Fruit fly (Drosophila melanogaster) whole organism, embryonic: ENCODE measurements around the gene Yip1d1.
A peak's percentile ranks its signal among the peaks of the same experiment; 100 is the strongest.

ENCODE experiments used
- Atf-2 ChIP-seq: fragments of 200-800 bp; sonication (Bioruptor generic); optimal IDR thresholded peaks from 2 replicates; lab custom pipeline; 2016; ENCODE audit warnings: missing biosample characterization, missing genetic modification characterization
- CG13424 ChIP-seq: fragments of 200-800 bp; sonication (Bioruptor generic); optimal IDR thresholded peaks from 2 replicates; lab custom pipeline; 2019; ENCODE audit warnings: missing biosample characterization, mild to moderate bottlenecking, missing genetic modification characterization, moderate library complexity
- CG14441 ChIP-seq: fragments of 200-800 bp; sonication (Bioruptor generic); IDR thresholded peaks from 2 replicates; pipeline ENCODE4 v1.3.6; 2022; ENCODE audit warnings: missing biosample characterization, missing genetic modification characterization
- CG15479 ChIP-seq: fragments of 200-800 bp; sonication (Bioruptor generic); optimal IDR thresholded peaks from 3 replicates; lab custom pipeline; 2019; ENCODE audit warnings: missing biosample characterization, mild to moderate bottlenecking, missing genetic modification characterization, moderate library complexity
- CG2678 ChIP-seq: fragments of 200-800 bp; sonication (Bioruptor generic); optimal IDR thresholded peaks from 3 replicates; lab custom pipeline; 2019; ENCODE audit warnings: missing biosample characterization, mild to moderate bottlenecking, missing genetic modification characterization, moderate library complexity
- CG3281 ChIP-seq: fragments of 200-800 bp; sonication (Bioruptor generic); optimal IDR thresholded peaks from 3 replicates; lab custom pipeline; 2017; ENCODE audit warnings: missing biosample characterization, mild to moderate bottlenecking, missing genetic modification characterization
- CG9727 ChIP-seq: fragments of 200-800 bp; sonication (Bioruptor generic); optimal IDR thresholded peaks from 3 replicates; lab custom pipeline; 2017; ENCODE audit warnings: missing biosample characterization, mild to moderate bottlenecking, missing genetic modification characterization
- Fer1 ChIP-seq: fragments of 200-800 bp; sonication (Bioruptor generic); optimal IDR thresholded peaks from 2 replicates; lab custom pipeline; 2017; ENCODE audit warnings: missing biosample characterization, mild to moderate bottlenecking, missing genetic modification characterization
- Fer3 ChIP-seq: fragments of 200-800 bp; sonication (Bioruptor generic); optimal IDR thresholded peaks from 2 replicates; lab custom pipeline; 2018; ENCODE audit warnings: missing biosample characterization, mild to moderate bottlenecking, missing genetic modification characterization, moderate library complexity
- Hr3 ChIP-seq: fragments of 200-800 bp; sonication (Bioruptor generic); optimal IDR thresholded peaks from 3 replicates; lab custom pipeline; 2016; ENCODE audit warnings: missing biosample characterization, missing genetic modification characterization
- Kr ChIP-seq: fragments of 200-800 bp; sonication (Bioruptor generic); optimal IDR thresholded peaks from 2 replicates; lab custom pipeline; 2017; ENCODE audit warnings: missing biosample characterization, mild to moderate bottlenecking, missing genetic modification characterization
- Oli ChIP-seq: fragments of 200-800 bp; sonication (Bioruptor generic); optimal IDR thresholded peaks from 2 replicates; lab custom pipeline; 2018; ENCODE audit warnings: missing biosample characterization, mild to moderate bottlenecking, missing genetic modification characterization, moderate library complexity
- caup ChIP-seq: fragments of 200-800 bp; sonication (Bioruptor generic); optimal IDR thresholded peaks from 3 replicates; lab custom pipeline; 2017; ENCODE audit warnings: missing biosample characterization, mild to moderate bottlenecking, missing genetic modification characterization, moderate library complexity; ENCODE audit not compliant: severe bottlenecking
- en ChIP-seq: fragments of 200-800 bp; sonication (Bioruptor generic); optimal IDR thresholded peaks from 2 replicates; lab custom pipeline; 2016; ENCODE audit warnings: missing biosample characterization, missing genetic modification characterization
- fd102C ChIP-seq: fragments of 200-800 bp; sonication (Bioruptor generic); optimal IDR thresholded peaks from 2 replicates; lab custom pipeline; 2018; ENCODE audit warnings: missing biosample characterization, mild to moderate bottlenecking, missing genetic modification characterization, moderate library complexity
- lilli ChIP-seq: fragments of 200-800 bp; sonication (Bioruptor generic); optimal IDR thresholded peaks from 3 replicates; lab custom pipeline; 2016; ENCODE audit warnings: missing biosample characterization, missing genetic modification characterization
- prd ChIP-seq, 3 experiments: fragments of >200 bp in 2 of 3; fragments of 200-800 bp in 1 of 3; sonication (Bioruptor generic) in 1 of 3; optimal IDR thresholded peaks in 2 of 3; IDR thresholded peaks in 1 of 3; 2 replicates in 2 of 3; 3 replicates in 1 of 3; pipeline versions ENCODE4 v1.3.6 to Lab custom; 2017 to 2022; ENCODE audit warnings: missing biosample characterization in 1 of 3, missing genetic modification characterization in 1 of 3
- sisA ChIP-seq: fragments of 200-800 bp; sonication (Bioruptor generic); IDR thresholded peaks from 2 replicates; pipeline ENCODE4 v1.3.6; 2022; ENCODE audit warnings: missing biosample characterization, missing genetic modification characterization

The Yip1d1 gene

dm6 chr2L:12950682-12951081 is 49.8 kb downstream of the Yip1d1 start (continued):
- TF ChIP-seq sisA (GFP tag; lab: Robert Waterston, UW) (peak; percentile 24; the same call in 1 of the 2 replicates), fd102C (GFP tag; lab: Kevin White, UChicago) (no peak), Atf-2 (GFP tag; lab: Kevin White, UChicago) (no peak), CG15479 (GFP tag; lab: Kevin White, UChicago) (no peak), prd (optimal IDR thresholded peaks at IDR 0.05; lab: Kevin White, UChicago) (no peak), prd (GFP tag; IDR thresholded peaks at IDR 0.05; lab: Robert Waterston, UW) (peak; percentile 22; the same call in 1 of the 3 replicates), Fer1 (peak; percentile 27), Hr3 (peak; percentile 18), CG2678 (tag; lab: Kevin White, UChicago) (peak; percentile 53), en (GFP tag; lab: Kevin White, UChicago) (no peak), lilli (GFP tag; lab: Kevin White, UChicago) (no peak), Kr (GFP tag; lab: Kevin White, UChicago) (no peak), CG14441 (GFP tag; lab: Robert Waterston, UW) (peak; percentile 13; the same call in 1 of the 2 replicates), Oli (tag; lab: Kevin White, UChicago) (peak; percentile 13), CG3281 (peak; percentile 25), CG13424 (tag; lab: Kevin White, UChicago) (peak; percentile 1), Fer3 (tag; lab: Kevin White, UChicago) (no peak), caup (GFP tag; lab: Kevin White, UChicago) (peak; percentile 6), CG9727 (no peak)
